Worm (Caenorhabditis elegans) whole organism, L2 larva: ENCODE measurements around the gene rpc-2.

ENCODE experiments used
- R02D3.7 ChIP-seq: fragments of 150-350 bp; optimal IDR thresholded peaks from 2 replicates; lab custom pipeline; 2014; ENCODE audit warnings: missing biosample characterization, missing genetic modification characterization
- alr-1 ChIP-seq: fragments of 150-350 bp; optimal IDR thresholded peaks from 2 replicates; lab custom pipeline; 2014; ENCODE audit warnings: missing biosample characterization, missing genetic modification characterization
- crh-2 ChIP-seq: sonication (generic microtip); optimal IDR thresholded peaks from 2 replicates; lab custom pipeline; 2017; ENCODE audit warnings: missing biosample characterization, missing genetic modification characterization
- egl-27 ChIP-seq: sonication (generic microtip); optimal IDR thresholded peaks from 3 replicates; lab custom pipeline; 2017; ENCODE audit warnings: missing biosample characterization, missing genetic modification reagents, missing genetic modification characterization
- fos-1 ChIP-seq: fragments of 150-350 bp; optimal IDR thresholded peaks from 2 replicates; lab custom pipeline; 2014; ENCODE audit warnings: missing biosample characterization, missing genetic modification characterization
- nhr-129 ChIP-seq: fragments of 150-350 bp; optimal IDR thresholded peaks from 2 replicates; lab custom pipeline; 2014; ENCODE audit warnings: missing biosample characterization, missing genetic modification characterization
- nhr-6 ChIP-seq: fragments of 150-350 bp; optimal IDR thresholded peaks from 2 replicates; lab custom pipeline; 2014; ENCODE audit warnings: missing biosample characterization, missing genetic modification characterization
- sem-4 ChIP-seq: fragments of 150-350 bp; optimal IDR thresholded peaks from 2 replicates; lab custom pipeline; 2014; ENCODE audit warnings: missing biosample characterization, missing genetic modification reagents, missing genetic modification characterization
- unc-39 ChIP-seq: fragments of 150-350 bp; optimal IDR thresholded peaks from 2 replicates; lab custom pipeline; 2014; ENCODE audit warnings: missing biosample characterization, missing genetic modification characterization
- unc-55 ChIP-seq: fragments of 150-350 bp; sonication (generic microtip); optimal IDR thresholded peaks from 3 replicates; lab custom pipeline; 2014; ENCODE audit warnings: missing biosample characterization, missing genetic modification reagents, missing genetic modification characterization

Gene rpc-2

ce11 chrIII:5610276-5610675 lies 53.1 kb downstream of the rpc-2 start, which contains the start of gene C05D2.8:
TSS of gene C05D2.8 (minus strand) at chrIII:5610346.
- TF ChIP-seq unc-55 (GFP tag; lab: Kevin White, UChicago) (no peak), unc-39 (no peak), nhr-6 (tag; lab: Kevin White, UChicago) (no peak), fos-1 (tag; lab: Kevin White, UChicago) (peak; percentile 69), nhr-129 (tag; lab: Kevin White, UChicago) (no peak), crh-2 (tag; lab: Kevin White, UChicago) (peak; percentile 6), egl-27 (tag; lab: Kevin White, UChicago) (no peak), alr-1 (no peak), sem-4 (no peak)

- TF ChIP-seq unc-39 (no peak), alr-1 (no peak), R02D3.7 (tag; lab: Kevin White, UChicago) (no peak), fos-1 (tag; lab: Kevin White, UChicago) (peak; percentile 53)
These were observed 54.6 kb downstream of the rpc-2 start, which contains the start of gene bas-1 for ce11 chrIII:5611604-5612324. TSS of gene bas-1 (plus strand) at chrIII:5612274.
